Worm (Caenorhabditis elegans) whole organism, L3 larva: ENCODE measurements around the gene C07A12.7.

Experiments
- aly-2 ChIP-seq: fragments of 150-350 bp; optimal IDR thresholded peaks from 2 replicates; lab custom pipeline; 2014; ENCODE audit warnings: missing biosample characterization, missing genetic modification characterization
- ama-1 ChIP-seq: fragments of 150-350 bp; optimal IDR thresholded peaks from 2 replicates; lab custom pipeline; 2018
- ceh-82 ChIP-seq: fragments of 150-350 bp; optimal IDR thresholded peaks from 2 replicates; lab custom pipeline; 2014; ENCODE audit warnings: missing biosample characterization, missing genetic modification characterization
- elt-1 ChIP-seq: fragments of 150-350 bp; optimal IDR thresholded peaks from 2 replicates; lab custom pipeline; 2014; ENCODE audit warnings: missing biosample characterization, missing genetic modification characterization
- hmg-11 ChIP-seq: sonication (generic microtip); optimal IDR thresholded peaks from 2 replicates; lab custom pipeline; 2016; ENCODE audit warnings: missing genetic modification characterization, missing compliant biosample characterization
- jun-1 ChIP-seq: fragments of 150-350 bp; optimal IDR thresholded peaks from 2 replicates; lab custom pipeline; 2014; ENCODE audit warnings: missing biosample characterization, missing genetic modification reagents, missing genetic modification characterization
- nhr-23 ChIP-seq: fragments of 150-350 bp; optimal IDR thresholded peaks from 2 replicates; lab custom pipeline; 2014; ENCODE audit warnings: missing biosample characterization, missing genetic modification reagents, missing genetic modification characterization
- snpc-4 ChIP-seq: fragments of 150-350 bp; optimal IDR thresholded peaks from 2 replicates; lab custom pipeline; 2014; ENCODE audit warnings: missing biosample characterization, missing genetic modification characterization
- unc-62 ChIP-seq: fragments of 150-350 bp; sonication (generic microtip); optimal IDR thresholded peaks from 4 replicates; lab custom pipeline; 2014; ENCODE audit warnings: missing biosample characterization, missing genetic modification reagents, missing genetic modification characterization

DNA sequence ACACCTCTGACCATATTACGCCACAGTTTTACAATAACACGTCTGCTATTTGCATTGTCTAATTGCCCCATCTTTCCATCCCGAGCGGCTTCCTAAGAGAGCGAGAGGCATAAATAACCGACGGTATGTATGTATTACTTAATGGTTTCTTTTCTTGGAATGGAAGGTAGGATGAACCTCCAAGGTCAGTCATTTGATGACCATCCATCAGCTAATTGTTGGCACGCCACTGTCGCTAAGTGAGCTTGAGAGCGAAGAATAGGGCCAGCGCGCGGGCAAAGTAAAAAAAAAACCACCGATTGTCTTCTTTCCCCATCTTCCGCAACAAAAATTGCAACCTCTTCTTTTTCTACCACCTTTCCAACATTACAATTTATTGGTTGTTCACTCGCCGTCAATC lies 34.1 kb upstream of the C07A12.7 start:
- TF ChIP-seq ceh-82 (tag; lab: Kevin White, UChicago): no peak
- TF ChIP-seq snpc-4: no peak
- TF ChIP-seq hmg-11 (tag; lab: Kevin White, UChicago): no peak
- no peak for TF ChIP-seq ama-1
- TF ChIP-seq aly-2 (tag; lab: Kevin White, UChicago): no peak
- no peak for TF ChIP-seq nhr-23 (tag; lab: Kevin White, UChicago)
- no peak for TF ChIP-seq jun-1 (tag; lab: Kevin White, UChicago)
- no peak for TF ChIP-seq unc-62
- TF ChIP-seq elt-1 (tag; lab: Kevin White, UChicago): no peak
